Fruit fly (Drosophila melanogaster): ENCODE measurements around the gene twf.

The twf gene

DNA sequence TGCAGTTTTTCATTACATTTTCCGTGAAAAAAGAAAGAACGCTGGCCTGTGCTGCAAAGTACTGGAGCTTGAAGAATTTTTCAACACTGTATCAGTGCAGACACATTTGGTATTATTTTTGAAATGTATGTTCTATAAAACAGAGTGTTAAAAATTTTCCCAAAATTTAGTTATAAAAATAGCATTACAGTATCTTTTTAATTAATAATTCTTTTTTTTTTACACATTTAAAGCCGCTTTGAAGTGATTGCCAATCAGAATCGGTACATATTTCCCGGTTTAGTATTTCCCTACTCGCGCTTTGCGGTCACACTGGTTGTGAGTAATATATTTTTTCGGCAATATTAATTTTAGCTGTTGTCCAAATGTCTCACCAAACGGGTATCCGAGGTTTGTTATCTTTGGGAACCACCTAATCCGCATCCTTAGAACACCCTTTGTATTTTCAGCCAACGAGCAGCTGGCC is at the start of gene twf, which contains the start of gene Abi:
Gene twf, plus strand, starts transcription at position 308 of the 466 bp plus-strand sequence.
Gene Abi, minus strand, starts transcription at position 74 of the 466 bp plus-strand sequence.
- peak; percentile 34 for TF ChIP-seq CG17801 (GFP tag; optimal IDR thresholded peaks at IDR 0.05; ENCODE audit: partially characterized antibody)

dm6 chr3R:14077026-14077425 is 45.4 kb upstream of the twf start:
- TF ChIP-seq CG17801 (GFP tag; optimal IDR thresholded peaks at IDR 0.05; ENCODE audit: partially characterized antibody) = no peak

DNA sequence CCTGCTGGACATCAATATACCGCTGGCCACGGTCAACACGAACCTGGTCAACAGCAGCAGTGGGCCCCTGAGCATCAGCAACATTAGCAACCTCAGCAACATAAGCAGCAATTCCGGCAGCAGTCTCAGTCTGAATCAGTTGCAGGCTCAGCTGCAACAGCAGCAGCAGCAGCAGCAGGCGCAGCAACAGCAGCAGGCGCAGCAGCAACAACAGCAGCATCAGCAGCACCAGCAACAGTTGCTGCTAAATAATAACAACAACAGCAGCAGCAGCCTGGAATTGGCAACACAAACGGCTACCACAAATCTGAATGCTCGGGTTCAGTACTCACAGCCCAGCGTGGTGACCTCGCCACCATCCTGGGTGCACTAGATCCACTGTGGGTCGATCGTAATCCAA is 40.9 kb upstream of the twf start:
- TF ChIP-seq CG17801 (GFP tag; optimal IDR thresholded peaks at IDR 0.05; ENCODE audit: partially characterized antibody) = no peak

dm6 chr3R:14085555-14085954 is 36.9 kb upstream of the twf start:
- TF ChIP-seq CG17801 (GFP tag; optimal IDR thresholded peaks at IDR 0.05; ENCODE audit: partially characterized antibody) = no peak

DNA sequence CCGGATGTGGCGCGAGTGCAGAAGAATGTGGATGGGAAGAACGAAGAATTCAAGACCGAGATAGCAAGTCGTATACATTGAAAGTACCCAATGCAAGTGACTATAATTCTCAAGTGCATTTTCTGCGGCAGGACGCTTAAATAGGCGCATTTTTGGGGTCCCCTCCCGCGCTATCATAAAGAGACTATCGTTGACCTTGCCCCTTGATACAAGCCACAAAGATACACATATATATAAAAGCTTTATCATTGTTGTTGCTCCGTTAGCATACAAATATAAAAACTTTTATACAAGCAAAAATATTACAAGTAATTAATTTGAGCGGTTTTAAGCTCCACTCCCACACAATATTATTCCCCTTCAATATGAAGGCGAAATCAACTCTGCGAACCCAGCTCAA is 34.3 kb upstream of the twf start:
- no peak for TF ChIP-seq CG17801 (GFP tag; optimal IDR thresholded peaks at IDR 0.05; ENCODE audit: partially characterized antibody)

- peak; percentile 13 for TF ChIP-seq CG17801 (GFP tag; optimal IDR thresholded peaks at IDR 0.05; ENCODE audit: partially characterized antibody)
Measured at dm6 chr3R:14088887-14089567, 33.4 kb upstream of the twf start, which contains the start of gene Npc2b. Gene Npc2b (plus strand): TSS chr3R:14089517.

- no peak for TF ChIP-seq CG17801 (GFP tag; optimal IDR thresholded peaks at IDR 0.05; ENCODE audit: partially characterized antibody)
Measured at dm6 chr3R:14095428-14095827, 27.0 kb upstream of the twf start.

DNA sequence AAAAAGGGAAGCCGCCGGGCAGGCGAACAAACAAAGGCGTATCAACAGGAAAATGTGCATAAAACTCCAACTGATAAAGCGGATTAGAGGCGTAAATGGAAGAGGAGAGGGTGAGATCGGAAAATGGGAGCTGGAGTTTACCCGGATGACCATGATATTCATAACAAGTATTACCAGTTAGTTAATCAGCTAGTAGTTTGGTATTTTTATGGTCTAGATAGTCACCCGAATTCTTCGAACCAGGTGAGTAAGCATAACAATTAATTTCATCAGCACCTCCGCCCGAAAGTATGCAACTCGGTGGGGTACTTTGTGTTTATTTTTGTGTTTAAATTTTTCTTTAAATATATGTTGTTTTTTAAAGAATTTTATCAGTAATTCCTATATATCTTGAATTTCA is 26.5 kb upstream of the twf start:
- no peak for TF ChIP-seq CG17801 (GFP tag; optimal IDR thresholded peaks at IDR 0.05; ENCODE audit: partially characterized antibody)

dm6 chr3R:14096792-14097191 is 25.7 kb upstream of the twf start, which contains the start of gene CCHa1:
Gene CCHa1 (minus strand): TSS chr3R:14096835.
- TF ChIP-seq CG17801 (GFP tag; optimal IDR thresholded peaks at IDR 0.05; ENCODE audit: partially characterized antibody) = no peak

- TF ChIP-seq CG17801 (GFP tag; optimal IDR thresholded peaks at IDR 0.05; ENCODE audit: partially characterized antibody) = no peak
Measured at dm6 chr3R:14097980-14098379, 24.5 kb upstream of the twf start, which contains the start of gene CG9920. Gene CG9920 (minus strand): TSS chr3R:14098080.

DNA sequence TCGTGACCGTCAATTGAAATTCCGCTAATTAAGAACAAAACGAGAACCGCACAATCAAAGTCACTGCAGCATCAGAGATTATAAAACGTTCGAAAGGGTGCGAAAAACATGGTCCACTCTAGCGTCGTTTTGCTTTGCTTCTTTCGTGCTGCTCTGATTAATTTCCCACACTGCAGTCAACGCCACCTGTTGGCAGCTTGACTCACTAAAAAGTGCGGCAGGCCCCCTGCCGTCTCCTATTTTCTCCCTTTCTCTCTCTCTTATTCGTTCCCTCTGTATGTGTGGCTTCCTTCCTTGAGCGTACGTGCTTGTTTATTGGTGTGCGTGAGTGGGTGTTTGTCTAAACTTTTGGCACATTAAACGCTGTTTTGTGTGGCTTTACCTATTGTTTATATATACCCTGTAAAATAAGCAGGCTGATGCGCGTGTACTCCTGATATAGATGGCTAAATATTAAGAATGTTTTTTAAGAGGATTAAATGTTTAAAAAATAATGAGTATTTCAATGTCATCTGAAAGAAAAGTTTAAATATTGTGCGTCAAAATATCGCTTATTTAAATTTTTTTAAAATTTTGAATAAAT is 23.8 kb upstream of the twf start:
- TF ChIP-seq CG17801 (GFP tag; optimal IDR thresholded peaks at IDR 0.05; ENCODE audit: partially characterized antibody) = no peak

DNA sequence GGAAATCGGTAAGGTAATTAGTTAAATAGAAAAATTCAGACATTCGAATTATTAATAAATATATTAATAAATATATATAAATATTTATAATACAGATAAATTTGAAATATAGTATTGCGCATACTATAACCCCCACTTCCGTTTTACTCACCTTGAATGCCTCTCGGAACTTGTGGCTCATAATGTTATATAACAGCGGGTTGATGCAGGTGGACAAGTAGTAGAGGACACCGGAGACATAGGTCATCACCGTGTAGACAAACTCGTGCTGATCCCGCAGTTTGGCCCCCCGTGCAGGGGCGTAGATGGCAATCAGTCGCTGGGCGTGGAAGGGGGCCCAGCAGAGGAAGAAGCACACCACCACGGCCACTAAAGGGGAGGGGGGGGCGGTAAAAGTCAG is 21.5 kb upstream of the twf start:
- TF ChIP-seq CG17801 (GFP tag; optimal IDR thresholded peaks at IDR 0.05; ENCODE audit: partially characterized antibody) = no peak

DNA sequence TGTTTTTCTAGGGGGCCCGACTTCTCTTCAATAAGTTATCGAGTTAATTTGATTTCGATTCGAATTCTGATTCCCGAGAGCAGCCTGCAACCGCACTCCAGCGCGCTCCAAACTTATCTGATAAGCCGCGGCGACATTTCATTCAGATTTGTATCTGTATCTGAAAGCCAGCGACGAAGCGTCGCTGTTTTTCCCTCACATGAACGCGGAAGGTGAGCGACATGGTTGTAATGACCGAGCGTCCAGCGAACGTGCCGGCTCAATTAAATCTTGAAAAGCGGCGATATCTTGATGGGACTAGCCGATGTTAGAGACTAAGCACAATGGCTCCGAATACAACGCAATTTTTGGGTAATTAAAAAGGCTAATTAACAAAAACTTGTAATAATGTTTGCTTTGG is 19.4 kb upstream of the twf start, which contains the start of gene PK1-R:
Gene PK1-R, minus strand, starts transcription at position 101 of the 400 bp plus-strand sequence.
- no peak for TF ChIP-seq CG17801 (GFP tag; optimal IDR thresholded peaks at IDR 0.05; ENCODE audit: partially characterized antibody)

- TF ChIP-seq CG17801 (GFP tag; optimal IDR thresholded peaks at IDR 0.05; ENCODE audit: partially characterized antibody) = no peak
Measured at dm6 chr3R:14107597-14107996, 14.9 kb upstream of the twf start.

dm6 chr3R:14108158-14108921 is 14.1 kb upstream of the twf start, which contains the start of gene CG12402:
Gene CG12402 (minus strand): TSS chr3R:14108321.
- TF ChIP-seq CG17801 (GFP tag; optimal IDR thresholded peaks at IDR 0.05; ENCODE audit: partially characterized antibody) = no peak
